Fruit fly (Drosophila melanogaster): ENCODE measurements around the gene CG43391.
A peak's percentile ranks its signal among the peaks of the same experiment; 100 is the strongest.

Gene CG43391

DNA sequence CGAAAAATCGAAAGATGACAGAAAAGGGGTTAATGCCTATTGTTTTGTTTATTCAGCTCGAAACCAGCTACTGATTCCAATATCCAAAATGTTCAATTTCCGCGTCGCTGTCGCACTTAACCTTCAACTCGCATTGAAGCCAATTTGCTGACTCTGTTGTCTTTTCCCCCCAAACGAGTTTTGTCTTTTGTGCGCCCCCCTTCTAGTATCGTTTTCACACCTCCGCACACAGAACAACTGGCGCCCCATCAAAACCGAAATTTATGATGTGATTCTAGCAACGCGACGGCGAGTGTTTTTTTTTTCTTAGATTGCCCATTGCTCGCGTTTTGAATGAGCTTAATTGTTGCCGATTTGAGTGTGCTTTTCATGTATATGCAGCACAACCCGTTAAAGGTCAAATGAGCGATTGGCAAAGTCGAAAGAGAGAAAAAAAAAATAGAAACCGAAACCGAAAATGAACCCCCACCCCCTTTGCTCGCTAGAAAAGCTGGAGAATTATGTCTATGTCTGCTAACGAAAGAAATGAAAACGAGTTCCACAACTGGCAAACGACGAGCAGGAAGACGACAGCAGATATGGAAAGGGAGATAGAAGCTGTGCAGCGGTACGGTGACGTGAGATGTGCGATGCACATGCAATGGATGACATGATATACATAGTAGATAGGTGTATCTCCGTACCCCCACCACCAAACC is 30.3 kb downstream of the CG43391 start:
- TF ChIP-seq Pif1A (GFP tag; optimal IDR thresholded peaks at IDR 0.05): no peak
- TF ChIP-seq CG14655 (GFP tag; optimal IDR thresholded peaks at IDR 0.05): peak; percentile 16
- 0 out of 3 replicates have a peak, but pooled peaks have one; percentile 10 for TF ChIP-seq CG4496 (GFP tag; IDR thresholded peaks at IDR 0.05)
- no peak for TF ChIP-seq CG34367 (tag; optimal IDR thresholded peaks at IDR 0.05)

DNA sequence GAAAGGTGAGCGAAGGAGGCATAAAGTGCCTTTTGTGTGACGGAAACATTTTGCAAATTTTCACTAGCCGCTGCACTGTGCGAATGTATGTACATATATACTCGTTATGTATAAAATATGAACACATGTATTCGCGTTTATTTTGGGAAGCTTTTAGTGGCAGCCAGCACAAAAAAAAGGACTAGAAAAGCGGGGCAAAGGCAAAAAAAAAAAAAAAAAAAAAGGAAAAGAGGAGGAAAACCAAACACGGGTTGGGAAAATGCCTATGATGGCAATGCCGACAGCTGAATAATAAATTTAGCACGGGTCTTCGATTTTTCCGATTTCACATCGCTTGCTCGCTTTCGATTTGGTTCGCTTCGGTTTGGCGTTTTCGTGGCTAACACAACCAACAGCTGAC is 31.4 kb downstream of the CG43391 start:
- TF ChIP-seq fd96Ca (GFP tag; IDR thresholded peaks at IDR 0.05): 0 out of 3 replicates have a peak, but pooled peaks have one; percentile 37
- TF ChIP-seq Ets98B (GFP tag; IDR thresholded peaks at IDR 0.05): peak; percentile 51
- no peak for TF ChIP-seq CG4496 (GFP tag; IDR thresholded peaks at IDR 0.05)
- no peak for TF ChIP-seq CG8159 (tag; optimal IDR thresholded peaks at IDR 0.05)
- TF ChIP-seq CG13204 (GFP tag; optimal IDR thresholded peaks at IDR 0.05): no peak
- peak; percentile 58 for TF ChIP-seq CG12605 (GFP tag; IDR thresholded peaks at IDR 0.05)
- TF ChIP-seq CG10348 (GFP tag; IDR thresholded peaks at IDR 0.05): no peak

DNA sequence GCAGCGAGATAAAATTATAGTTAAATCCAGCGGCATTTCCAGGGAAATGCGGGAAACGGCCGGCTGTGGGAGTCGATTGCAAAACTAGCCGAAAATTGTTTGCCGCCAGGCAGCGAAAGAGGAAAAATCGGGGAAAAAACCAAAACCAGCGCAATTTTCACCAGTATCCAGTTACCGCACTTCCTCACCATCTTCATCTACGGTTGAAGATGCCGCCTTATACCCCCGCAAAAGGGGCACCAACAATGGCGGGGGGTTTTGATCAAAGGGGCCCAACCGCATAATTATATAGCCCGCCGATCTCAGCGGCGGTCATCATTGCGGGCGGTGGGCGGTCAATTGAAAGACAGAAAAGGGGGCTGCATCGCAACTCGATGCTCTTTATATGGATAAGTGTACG is 32.8 kb downstream of the CG43391 start:
- TF ChIP-seq CG9948 (tag; optimal IDR thresholded peaks at IDR 0.05) (no peak), CG32121 (GFP tag; IDR thresholded peaks at IDR 0.05) (no peak)

DNA sequence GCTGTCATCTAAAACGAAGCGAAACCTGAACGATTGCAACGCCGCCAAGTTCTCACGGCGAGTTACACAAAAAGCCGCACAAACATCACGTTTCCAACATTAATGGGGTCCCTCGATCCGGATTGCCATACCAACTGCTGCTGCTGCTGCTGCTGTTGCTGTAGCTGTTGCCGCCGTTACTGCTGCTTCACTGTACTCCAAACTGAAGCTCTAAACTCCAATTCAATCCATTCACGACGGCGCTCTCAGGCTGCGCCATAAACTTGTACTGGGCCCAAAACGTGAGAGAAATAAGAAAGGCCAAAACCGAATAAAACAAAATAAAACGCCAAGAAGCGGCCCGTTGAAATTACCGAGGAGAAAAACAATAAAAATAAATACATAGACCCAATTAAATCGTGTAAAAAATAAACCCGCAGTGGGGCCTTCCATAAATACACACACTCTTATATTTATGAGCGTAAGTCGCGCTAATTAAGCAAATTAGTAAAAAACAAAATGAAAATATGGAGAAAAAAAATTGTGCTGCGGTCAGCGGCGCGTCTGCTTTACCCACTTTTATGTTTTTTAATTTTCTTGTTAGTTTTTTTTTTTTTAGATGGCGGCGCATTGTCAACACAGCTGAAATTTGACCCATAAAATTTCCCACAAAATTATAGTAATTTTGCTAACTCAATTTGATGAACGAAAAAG is 33.4 kb downstream of the CG43391 start:
- no peak for TF ChIP-seq Pif1A (GFP tag; optimal IDR thresholded peaks at IDR 0.05)
- TF ChIP-seq CG8159 (tag; optimal IDR thresholded peaks at IDR 0.05): no peak
- TF ChIP-seq CG8301 (tag; optimal IDR thresholded peaks at IDR 0.05): no peak
- TF ChIP-seq Ets98B (GFP tag; IDR thresholded peaks at IDR 0.05): peak; percentile 13; the same call in 1 of the 2 replicates
- no peak for TF ChIP-seq EcR (GFP tag; optimal IDR thresholded peaks at IDR 0.05)

DNA sequence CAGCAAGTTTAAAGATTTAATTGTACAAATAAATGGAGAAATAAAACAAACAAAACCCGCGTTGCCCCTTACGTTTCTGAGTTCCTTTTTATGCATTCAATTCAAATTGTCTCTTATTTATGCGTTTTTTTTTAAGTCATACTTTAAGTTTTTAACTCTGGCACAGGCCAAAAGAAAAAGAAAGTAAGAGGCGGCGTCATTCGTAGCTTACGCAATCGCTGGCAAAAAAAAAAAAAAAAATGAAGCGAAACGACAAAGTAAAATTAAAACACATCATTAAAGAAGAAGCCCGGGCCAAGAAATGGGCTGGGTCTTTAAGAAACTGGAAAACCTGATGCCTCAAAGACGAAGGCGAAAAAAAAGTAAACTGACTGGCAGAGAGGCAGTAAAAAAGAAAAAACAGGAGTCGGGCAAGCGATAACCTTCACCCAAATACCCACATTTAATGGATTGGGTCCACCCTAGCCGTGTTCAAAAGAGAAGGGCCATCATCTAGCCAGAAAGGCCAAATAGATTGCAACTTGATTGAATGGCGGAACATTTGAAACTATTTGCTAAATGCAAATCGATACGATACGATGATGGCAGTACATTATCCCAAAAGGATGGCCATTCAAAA is 37.0 kb downstream of the CG43391 start:
- no peak for TF ChIP-seq Snoo (tag; optimal IDR thresholded peaks at IDR 0.05)
- no peak for TF ChIP-seq CG8301 (tag; optimal IDR thresholded peaks at IDR 0.05)
- TF ChIP-seq CG8159 (tag; optimal IDR thresholded peaks at IDR 0.05): peak; percentile 83
- 0 out of 3 replicates have a peak, but pooled peaks have one; percentile 22 for TF ChIP-seq CG4496 (GFP tag; IDR thresholded peaks at IDR 0.05)

DNA sequence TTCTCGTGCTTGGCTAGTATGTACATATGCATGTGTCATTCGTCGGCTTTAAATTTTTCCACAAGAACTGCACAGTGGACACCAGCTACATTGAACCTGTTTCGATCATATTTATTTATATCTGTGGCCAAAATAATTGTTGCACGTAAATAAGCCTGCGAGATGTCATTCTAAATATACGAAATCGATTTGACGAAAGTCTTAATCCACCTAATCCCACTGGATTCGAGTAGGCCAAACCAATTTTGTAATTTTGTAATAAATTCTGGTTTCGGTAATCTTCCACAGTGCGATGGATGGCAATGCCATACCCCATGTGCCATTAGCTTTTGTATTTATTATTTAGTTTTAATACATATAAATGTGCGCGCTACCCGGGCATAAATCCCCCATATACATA is 37.9 kb downstream of the CG43391 start:
- no peak for TF ChIP-seq CG17806 (tag; optimal IDR thresholded peaks at IDR 0.05)
- TF ChIP-seq Snoo (tag; optimal IDR thresholded peaks at IDR 0.05): no peak
- no peak for TF ChIP-seq CG4496 (GFP tag; IDR thresholded peaks at IDR 0.05)
- no peak for TF ChIP-seq gl (tag; optimal IDR thresholded peaks at IDR 0.05)
- no peak for TF ChIP-seq Pif1A (GFP tag; optimal IDR thresholded peaks at IDR 0.05)
- no peak for TF ChIP-seq Ets98B (GFP tag; IDR thresholded peaks at IDR 0.05)
- TF ChIP-seq CG8159 (tag; optimal IDR thresholded peaks at IDR 0.05): no peak
- TF ChIP-seq CG14655 (GFP tag; optimal IDR thresholded peaks at IDR 0.05): no peak
- no peak for TF ChIP-seq D1 (tag; optimal IDR thresholded peaks at IDR 0.05)
- TF ChIP-seq CG32121 (GFP tag; IDR thresholded peaks at IDR 0.05): no peak
- no peak for TF ChIP-seq CG9948 (tag; optimal IDR thresholded peaks at IDR 0.05)

DNA sequence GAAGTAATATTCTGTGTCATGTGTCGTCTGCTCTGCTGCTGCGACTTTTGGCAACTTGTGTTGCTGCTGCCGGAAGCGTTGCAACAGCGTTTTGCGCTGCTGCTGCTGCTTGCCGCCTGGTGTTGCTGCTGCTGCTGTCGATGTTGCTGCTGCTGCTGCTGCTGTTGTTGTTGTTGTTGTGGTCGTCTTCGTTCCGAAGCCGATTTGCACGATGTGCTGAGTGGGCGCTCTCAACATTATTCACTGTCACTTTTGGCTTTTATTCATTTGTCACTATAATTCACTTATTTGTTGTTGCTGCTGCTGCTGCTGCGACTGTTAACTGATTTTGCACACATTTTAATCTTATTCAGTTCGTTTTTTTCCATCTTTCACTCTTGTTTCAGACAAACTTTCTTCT is 38.4 kb downstream of the CG43391 start:
- TF ChIP-seq Pif1A (GFP tag; optimal IDR thresholded peaks at IDR 0.05) (no peak), CG9948 (tag; optimal IDR thresholded peaks at IDR 0.05) (no peak)

DNA sequence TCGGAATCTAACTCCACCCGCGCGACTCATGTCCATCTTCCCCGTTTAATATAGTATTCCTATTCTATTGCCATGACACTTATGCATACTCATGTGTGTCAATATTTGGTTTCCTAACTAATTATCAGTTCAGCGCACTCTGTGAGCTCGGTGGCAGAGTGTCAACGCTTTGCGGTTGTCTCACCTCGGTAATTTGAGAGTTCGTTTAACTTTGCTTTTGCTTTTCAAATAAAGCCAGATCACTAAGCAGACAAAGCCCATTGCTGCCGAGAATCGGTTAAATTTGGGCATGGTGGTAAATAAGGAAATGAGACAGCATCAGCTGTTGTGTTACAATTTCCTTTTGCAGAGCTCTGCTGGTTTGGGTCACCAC is 40.5 kb downstream of the CG43391 start:
- TF ChIP-seq CG15710 (tag; optimal IDR thresholded peaks at IDR 0.05): no peak
- no peak for TF ChIP-seq CG12605 (GFP tag; IDR thresholded peaks at IDR 0.05)
- no peak for TF ChIP-seq CG32121 (GFP tag; IDR thresholded peaks at IDR 0.05)
- no peak for TF ChIP-seq Snoo (tag; optimal IDR thresholded peaks at IDR 0.05)
- TF ChIP-seq CG13204 (GFP tag; optimal IDR thresholded peaks at IDR 0.05): no peak
- no peak for TF ChIP-seq CG9948 (tag; optimal IDR thresholded peaks at IDR 0.05)
- TF ChIP-seq CG8301 (tag; optimal IDR thresholded peaks at IDR 0.05): no peak
- no peak for TF ChIP-seq gl (tag; optimal IDR thresholded peaks at IDR 0.05)
- no peak for TF ChIP-seq CG34367 (tag; optimal IDR thresholded peaks at IDR 0.05)
- no peak for TF ChIP-seq CG4496 (GFP tag; IDR thresholded peaks at IDR 0.05)
- no peak for TF ChIP-seq Ets98B (GFP tag; IDR thresholded peaks at IDR 0.05)

Data from whole organism, pupa.